Worm (Caenorhabditis elegans) whole organism, mixed stage, embryonic: ENCODE data around the gene kynu-1.
A peak's percentile ranks its signal among the peaks of the same experiment; 100 is the strongest.

Experiments
- blmp-1 ChIP-seq: fragments of 150-350 bp; optimal IDR thresholded peaks from 2 replicates; lab custom pipeline; 2014; ENCODE audit warnings: missing biosample characterization, missing genetic modification characterization
- ceh-39 ChIP-seq: fragments of 150-350 bp; optimal IDR thresholded peaks from 2 replicates; lab custom pipeline; 2014; ENCODE audit warnings: missing biosample characterization, missing genetic modification characterization
- ceh-43 ChIP-seq: fragments of 200-800 bp; sonication (Bioruptor generic); optimal IDR thresholded peaks from 2 replicates; lab custom pipeline; 2018; ENCODE audit warnings: mild to moderate bottlenecking, missing genetic modification characterization, moderate library complexity, missing compliant biosample characterization
- ceh-83 ChIP-seq: fragments of 200-800 bp; sonication (Bioruptor generic); optimal IDR thresholded peaks from 2 replicates; lab custom pipeline; 2018; ENCODE audit warnings: mild to moderate bottlenecking, missing genetic modification characterization, missing compliant biosample characterization
- ces-1 ChIP-seq: fragments of 150-350 bp; optimal IDR thresholded peaks from 2 replicates; lab custom pipeline; 2014; ENCODE audit warnings: missing biosample characterization, missing genetic modification reagents, missing genetic modification characterization
- elt-1 ChIP-seq: sonication (generic microtip); optimal IDR thresholded peaks from 2 replicates; lab custom pipeline; 2017; ENCODE audit warnings: missing genetic modification characterization, mild to moderate bottlenecking, missing compliant biosample characterization, antibody characterized with exemption, moderate library complexity, borderline replicate concordance; ENCODE audit not compliant: insufficient read depth
- flh-1 ChIP-seq: fragments of 200-800 bp; sonication (Bioruptor generic); optimal IDR thresholded peaks from 2 replicates; lab custom pipeline; 2018; ENCODE audit warnings: mild to moderate bottlenecking, missing genetic modification characterization, moderate library complexity, missing compliant biosample characterization
- ham-2 ChIP-seq: fragments of 200-800 bp; sonication (Bioruptor generic); optimal IDR thresholded peaks from 2 replicates; lab custom pipeline; 2018; ENCODE audit warnings: mild to moderate bottlenecking, missing genetic modification characterization, missing compliant biosample characterization
- hlh-1 ChIP-seq: fragments of 150-350 bp; optimal IDR thresholded peaks from 2 replicates; lab custom pipeline; 2014; ENCODE audit warnings: missing biosample characterization, missing genetic modification reagents, missing genetic modification characterization
- lin-13 ChIP-seq: fragments of 150-350 bp; optimal IDR thresholded peaks from 2 replicates; lab custom pipeline; 2014; ENCODE audit warnings: missing biosample characterization, missing genetic modification characterization
- lsy-2 ChIP-seq: fragments of 150-350 bp; optimal IDR thresholded peaks from 2 replicates; lab custom pipeline; 2014; ENCODE audit warnings: missing biosample characterization, missing genetic modification characterization
- mab-5 ChIP-seq: fragments of 150-350 bp; optimal IDR thresholded peaks from 2 replicates; lab custom pipeline; 2014; ENCODE audit warnings: missing biosample characterization, missing genetic modification characterization
- mep-1 ChIP-seq: fragments of 150-350 bp; optimal IDR thresholded peaks from 2 replicates; lab custom pipeline; 2017; ENCODE audit warnings: missing biosample characterization, missing genetic modification reagents, missing genetic modification characterization, inconsistent platforms
- mls-2 ChIP-seq: sonication (generic microtip); optimal IDR thresholded peaks from 2 replicates; lab custom pipeline; 2016; ENCODE audit warnings: mild to moderate bottlenecking, missing genetic modification characterization, moderate library complexity, missing compliant biosample characterization
- nhr-12 ChIP-seq: fragments of 150-350 bp; optimal IDR thresholded peaks from 2 replicates; lab custom pipeline; 2014; ENCODE audit warnings: missing biosample characterization, missing genetic modification characterization
- nhr-2 ChIP-seq: fragments of 150-350 bp; optimal IDR thresholded peaks from 2 replicates; lab custom pipeline; 2014; ENCODE audit warnings: missing biosample characterization, missing genetic modification characterization
- nhr-237 ChIP-seq: fragments of 150-350 bp; optimal IDR thresholded peaks from 2 replicates; lab custom pipeline; 2014; ENCODE audit warnings: missing biosample characterization, missing genetic modification characterization
- nhr-76 ChIP-seq: sonication (generic microtip); optimal IDR thresholded peaks from 2 replicates; lab custom pipeline; 2017; ENCODE audit warnings: missing biosample characterization, missing genetic modification characterization
- pha-4 ChIP-seq: fragments of 150-350 bp; optimal IDR thresholded peaks from 2 replicates; lab custom pipeline; 2018; ENCODE audit warnings: missing biosample characterization, missing genetic modification reagents, missing genetic modification characterization
- snpc-4 ChIP-seq: fragments of 150-350 bp; optimal IDR thresholded peaks from 2 replicates; lab custom pipeline; 2014; ENCODE audit warnings: missing biosample characterization, missing genetic modification characterization
- sptf-1 ChIP-seq: sonication (generic microtip); optimal IDR thresholded peaks from 2 replicates; lab custom pipeline; 2017; ENCODE audit warnings: mild to moderate bottlenecking, missing genetic modification characterization, moderate library complexity, missing compliant biosample characterization
- tbx-8 ChIP-seq: fragments of 200-800 bp; sonication (Bioruptor generic); optimal IDR thresholded peaks from 2 replicates; lab custom pipeline; 2018; ENCODE audit warnings: mild to moderate bottlenecking, missing genetic modification characterization, moderate library complexity, missing compliant biosample characterization
- unc-120 ChIP-seq: sonication (generic microtip); optimal IDR thresholded peaks from 2 replicates; lab custom pipeline; 2017; ENCODE audit warnings: missing genetic modification characterization, missing compliant biosample characterization; ENCODE audit not compliant: poor library complexity, severe bottlenecking
- unc-39 ChIP-seq: fragments of 150-350 bp; optimal IDR thresholded peaks from 2 replicates; lab custom pipeline; 2014; ENCODE audit warnings: missing biosample characterization, missing genetic modification characterization
- unc-62 ChIP-seq: fragments of 150-350 bp; optimal IDR thresholded peaks from 2 replicates; lab custom pipeline; 2014; ENCODE audit warnings: missing biosample characterization, missing genetic modification reagents, missing genetic modification characterization
- ztf-11 ChIP-seq: fragments of 150-350 bp; optimal IDR thresholded peaks from 2 replicates; lab custom pipeline; 2014; ENCODE audit warnings: missing biosample characterization, missing genetic modification characterization

Gene kynu-1

ce11 chrX:6129277-6129676 lies 20.1 kb upstream of the kynu-1 start:
- TF ChIP-seq ztf-11 (tag; lab: Kevin White, UChicago), result no peak
- TF ChIP-seq flh-1 (GFP tag; lab: Kevin White, UChicago), result no peak
- no peak for TF ChIP-seq mls-2
- no peak for TF ChIP-seq ceh-39 (tag; lab: Kevin White, UChicago)

ce11 chrX:6128773-6129172 lies 19.6 kb upstream of the kynu-1 start:
- TF ChIP-seq ceh-43 (GFP tag; lab: Kevin White, UChicago) (no peak), nhr-76 (tag; lab: Kevin White, UChicago) (no peak), ces-1 (GFP tag; lab: Kevin White, UChicago) (no peak), sptf-1 (tag; lab: Kevin White, UChicago) (no peak), mab-5 (tag; lab: Kevin White, UChicago) (no peak)

ce11 chrX:6128225-6128686 lies 19.1 kb upstream of the kynu-1 start, which contains the start of gene C15H9.9:
TSS of gene C15H9.9 (minus strand) at chrX:6128275.
- TF ChIP-seq nhr-237 (tag; lab: Kevin White, UChicago) (no peak), unc-120 (tag; lab: Kevin White, UChicago) (peak; percentile 77), ces-1 (GFP tag; lab: Kevin White, UChicago) (peak; percentile 75), unc-62 (GFP tag; lab: Kevin White, UChicago) (peak; percentile 54), hlh-1 (tag; lab: Kevin White, UChicago) (peak; percentile 36)

- no peak for TF ChIP-seq blmp-1 (tag; lab: Kevin White, UChicago)
Observed at ce11 chrX:6122026-6122425, 12.9 kb upstream of the kynu-1 start, which contains the start of gene nnt-1. TSS of gene nnt-1 (plus strand) at chrX:6122311.

ce11 chrX:6121279-6121678 lies 12.1 kb upstream of the kynu-1 start:
- TF ChIP-seq ztf-11 (tag; lab: Kevin White, UChicago) (no peak), nhr-2 (tag; lab: Kevin White, UChicago) (no peak), mls-2 (no peak), ceh-43 (GFP tag; lab: Kevin White, UChicago) (no peak), lin-13 (tag; lab: Kevin White, UChicago) (no peak), nhr-237 (tag; lab: Kevin White, UChicago) (no peak), ham-2 (GFP tag; lab: Kevin White, UChicago) (no peak), tbx-8 (GFP tag; lab: Kevin White, UChicago) (no peak), unc-120 (tag; lab: Kevin White, UChicago) (no peak), lsy-2 (tag; lab: Kevin White, UChicago) (no peak), mep-1 (no peak), nhr-12 (tag; lab: Kevin White, UChicago) (no peak), unc-39 (tag; lab: Kevin White, UChicago) (no peak), elt-1 (tag; lab: Kevin White, UChicago) (no peak), mab-5 (tag; lab: Kevin White, UChicago) (no peak), unc-62 (GFP tag; lab: Kevin White, UChicago) (no peak), ceh-83 (no peak), pha-4 (tag; lab: Kevin White, UChicago) (no peak)

ce11 chrX:6118086-6118825 lies 9.1 kb upstream of the kynu-1 start, which contains the start of gene C15H9.2:
TSS of gene C15H9.2 (plus strand) at chrX:6118526.
- TF ChIP-seq snpc-4 (tag; lab: Kevin White, UChicago) (no peak), elt-1 (tag; lab: Kevin White, UChicago) (no peak), ceh-39 (tag; lab: Kevin White, UChicago) (no peak), flh-1 (GFP tag; lab: Kevin White, UChicago) (no peak), unc-120 (tag; lab: Kevin White, UChicago) (no peak), ham-2 (GFP tag; lab: Kevin White, UChicago) (no peak)
- TF ChIP-seq, all 35 proteins: peak for 0
